Worm (Caenorhabditis elegans): ENCODE results near the gene Y56A3A.33.

ce11 chrIII:11989823-11990222, 12.9 kb downstream of the Y56A3A.33 start, which contains the start of gene wah-1:
- TF ChIP-seq ama-1 (optimal IDR thresholded peaks at IDR 0.05) (no peak), F13C5.2 (tag; optimal IDR thresholded peaks at IDR 0.05) (no peak)
